Worm (Caenorhabditis elegans): ENCODE results near the gene sdz-38.

The sdz-38 gene

DNA sequence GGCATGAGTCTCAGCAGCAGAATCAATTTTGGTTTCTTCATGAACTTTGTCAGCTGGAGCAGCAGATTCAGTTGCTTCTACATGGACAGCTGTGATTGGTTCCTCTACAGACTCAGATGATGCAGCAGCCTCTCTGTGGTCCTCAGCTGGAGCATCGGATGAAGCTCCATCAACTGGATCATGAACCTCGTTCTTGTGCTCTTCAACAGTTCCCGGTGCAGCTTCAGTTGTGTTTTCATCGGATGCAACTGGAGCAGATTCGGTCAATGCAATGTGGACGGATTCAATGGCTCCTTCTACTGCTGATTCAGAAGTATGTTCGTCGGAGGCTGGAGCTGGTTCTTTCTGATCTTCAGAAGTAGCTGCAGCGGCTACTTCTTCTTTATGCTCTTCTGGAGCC lies 32.7 kb upstream of the sdz-38 start (continued):
- TF ChIP-seq F55B11.4 (tag; optimal IDR thresholded peaks at IDR 0.05; ENCODE audit: borderline replicate concordance, insufficient read depth) (no peak), egrh-3 (GFP tag; IDR thresholded peaks at IDR 0.05) (no peak), F57A8.1 (GFP tag; optimal IDR thresholded peaks at IDR 0.05) (no peak), aptf-2 (GFP tag; conservative IDR thresholded peaks at IDR 0.05) (no peak), F57C9.4 (tag; optimal IDR thresholded peaks at IDR 0.05) (no peak), lir-1 (GFP tag; conservative IDR thresholded peaks at IDR 0.05) (no peak)

DNA sequence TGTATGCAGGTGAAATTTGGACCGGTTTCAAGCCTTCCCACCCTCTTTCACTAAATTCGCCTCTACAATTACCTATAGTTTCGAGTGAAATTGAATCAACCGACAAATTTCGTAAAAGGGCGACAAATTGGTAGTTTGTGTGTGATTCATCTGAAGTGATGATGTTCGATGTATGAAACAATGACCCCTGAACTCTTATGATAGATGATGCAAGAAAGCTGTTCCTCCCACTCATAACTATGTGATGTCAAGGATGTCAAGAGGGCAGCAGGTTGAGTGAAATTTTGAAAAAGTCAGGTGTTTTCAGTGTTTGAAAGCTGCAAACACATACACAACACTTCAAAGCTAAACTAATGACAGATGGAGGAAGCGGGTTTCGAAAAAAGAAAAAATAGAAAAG lies 30.8 kb upstream of the sdz-38 start:
- TF ChIP-seq rcor-1 (GFP tag; IDR thresholded peaks at IDR 0.05) (no peak), nfya-1 (tag; optimal IDR thresholded peaks at IDR 0.05; ENCODE audit: borderline replicate concordance, insufficient read depth) (no peak), Y56A3A.18 (GFP tag; IDR thresholded peaks at IDR 0.05) (0 out of 2 replicates have a peak, but pooled peaks have one; percentile 16), T07F8.4 (tag; optimal IDR thresholded peaks at IDR 0.05) (no peak), cebp-1 (GFP tag; IDR thresholded peaks at IDR 0.05) (no peak), cebp-1 (tag; optimal IDR thresholded peaks at IDR 0.05) (peak; percentile 5), unc-62 (GFP tag; optimal IDR thresholded peaks at IDR 0.05) (no peak), bed-1 (GFP tag; IDR thresholded peaks at IDR 0.05) (no peak), ceh-91 (GFP tag; IDR thresholded peaks at IDR 0.05) (no peak), B0336.3 (GFP tag; IDR thresholded peaks at IDR 0.05) (no peak), aptf-2 (GFP tag; conservative IDR thresholded peaks at IDR 0.05) (no peak), ztf-28 (GFP tag; IDR thresholded peaks at IDR 0.05) (no peak), ceh-27 (GFP tag; optimal IDR thresholded peaks at IDR 0.05) (no peak), B0261.1 (tag; optimal IDR thresholded peaks at IDR 0.05) (no peak), lsy-27 (tag; optimal IDR thresholded peaks at IDR 0.05; ENCODE audit: borderline replicate concordance, insufficient read depth) (no peak), let-607 (tag; optimal IDR thresholded peaks at IDR 0.05) (no peak)

DNA sequence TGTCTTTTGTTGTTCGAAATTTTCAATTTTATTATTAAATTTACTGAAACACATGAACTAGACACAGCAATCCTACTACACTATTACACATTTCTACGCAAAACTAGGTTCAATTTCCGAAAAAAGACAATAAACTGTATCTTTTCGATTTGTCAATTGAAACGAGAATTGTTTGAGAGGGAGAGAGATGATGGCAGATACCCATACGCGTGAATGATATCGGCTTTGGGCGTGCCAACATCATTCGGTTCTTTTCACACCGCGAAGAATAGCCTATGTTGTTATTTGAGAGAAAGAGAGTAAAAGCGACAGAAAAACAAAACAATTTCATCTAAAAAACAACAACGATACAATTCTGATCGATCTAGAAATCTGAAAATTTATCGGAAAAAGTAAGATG lies 30.1 kb upstream of the sdz-38 start:
- TF ChIP-seq F49E8.2 (tag; optimal IDR thresholded peaks at IDR 0.05; ENCODE audit: insufficient read depth) = no peak
- TF ChIP-seq nhr-179 (tag; optimal IDR thresholded peaks at IDR 0.05) = no peak
- no peak for TF ChIP-seq chd-7 (tag; optimal IDR thresholded peaks at IDR 0.05)
- TF ChIP-seq ztf-26 (tag; optimal IDR thresholded peaks at IDR 0.05) = no peak
- TF ChIP-seq fkh-3 (tag; optimal IDR thresholded peaks at IDR 0.05) = no peak
- TF ChIP-seq ets-4 (GFP tag; optimal IDR thresholded peaks at IDR 0.05) = no peak

DNA sequence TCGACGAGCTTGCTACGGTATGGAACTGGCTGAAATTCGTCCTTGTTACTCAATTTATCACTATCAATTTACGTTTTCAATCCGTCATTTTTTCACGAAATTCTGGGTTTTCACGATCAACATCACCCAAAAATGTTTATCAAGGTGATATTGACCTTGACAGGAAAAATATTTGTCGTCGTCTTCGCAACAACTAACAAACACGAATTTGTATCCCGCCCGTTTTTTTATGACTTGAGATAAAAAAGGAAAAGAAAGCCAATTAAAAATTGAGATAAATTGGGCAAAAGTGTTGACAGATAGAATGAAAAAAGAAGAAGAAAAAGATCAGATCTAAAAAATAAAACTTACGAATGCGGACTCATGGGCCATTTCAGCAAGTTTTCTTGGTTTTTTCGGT lies 29.3 kb upstream of the sdz-38 start:
- TF ChIP-seq ztf-6 (GFP tag; IDR thresholded peaks at IDR 0.05) (no peak), snpc-3.4 (tag; optimal IDR thresholded peaks at IDR 0.05) (no peak)

DNA sequence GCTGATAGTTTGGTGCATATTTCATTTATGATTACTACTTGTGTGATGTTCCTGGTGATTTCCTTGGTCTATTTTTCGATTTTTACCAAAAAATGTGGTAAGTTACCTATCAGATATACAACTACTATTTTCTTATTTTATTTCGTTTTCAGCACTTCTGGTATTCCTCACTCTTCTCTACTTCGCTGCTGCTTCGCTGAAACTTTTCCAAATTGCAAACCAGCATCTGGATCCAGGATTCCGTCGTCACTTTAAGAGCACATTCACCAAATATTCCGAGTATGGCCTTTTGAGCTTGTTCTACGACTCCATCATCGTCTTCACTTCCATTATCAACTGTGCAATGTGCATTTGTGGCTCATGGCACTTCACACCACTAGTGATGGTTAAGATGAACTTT lies 26.9 kb upstream of the sdz-38 start:
- TF ChIP-seq die-1 (tag; optimal IDR thresholded peaks at IDR 0.05) = no peak
- no peak for TF ChIP-seq F49E8.2 (tag; optimal IDR thresholded peaks at IDR 0.05; ENCODE audit: insufficient read depth)
- TF ChIP-seq B0336.3 (GFP tag; IDR thresholded peaks at IDR 0.05) = no peak
- no peak for TF ChIP-seq egrh-3 (GFP tag; IDR thresholded peaks at IDR 0.05)
- TF ChIP-seq nhr-80 (tag; optimal IDR thresholded peaks at IDR 0.05) = no peak
- no peak for TF ChIP-seq ztf-3 (GFP tag; optimal IDR thresholded peaks at IDR 0.05)
- no peak for TF ChIP-seq let-607 (tag; optimal IDR thresholded peaks at IDR 0.05)
- TF ChIP-seq C17E4.6 (GFP tag; IDR thresholded peaks at IDR 0.05) = no peak
- TF ChIP-seq ZK185.1 (tag; optimal IDR thresholded peaks at IDR 0.05; ENCODE audit: poor library complexity, severe bottlenecking) = no peak
- no peak for TF ChIP-seq him-1 (tag; optimal IDR thresholded peaks at IDR 0.05)
- no peak for TF ChIP-seq tlf-1 (GFP tag; optimal IDR thresholded peaks at IDR 0.05)
- TF ChIP-seq fkh-3 (tag; optimal IDR thresholded peaks at IDR 0.05) = no peak
- TF ChIP-seq ceh-40 (GFP tag; IDR thresholded peaks at IDR 0.05) = no peak
- no peak for TF ChIP-seq mel-28 (tag; optimal IDR thresholded peaks at IDR 0.05; ENCODE audit: borderline replicate concordance)
- TF ChIP-seq madf-10 (tag; optimal IDR thresholded peaks at IDR 0.05) = no peak
